Worm (Caenorhabditis elegans) whole organism, L2 larva: ENCODE results near the gene T27E4.7.

ENCODE experiments used
- R02D3.7 ChIP-seq: fragments of 150-350 bp; optimal IDR thresholded peaks from 2 replicates; lab custom pipeline; 2014; ENCODE audit warnings: missing biosample characterization, missing genetic modification characterization
- aly-2 ChIP-seq: fragments of 150-350 bp; optimal IDR thresholded peaks from 2 replicates; lab custom pipeline; 2014; ENCODE audit warnings: missing biosample characterization, missing genetic modification characterization
- ama-1 ChIP-seq: fragments of 150-350 bp; optimal IDR thresholded peaks from 2 replicates; lab custom pipeline; 2018; ENCODE audit warnings: inconsistent platforms
- gmeb-1 ChIP-seq: fragments of 150-350 bp; optimal IDR thresholded peaks from 2 replicates; lab custom pipeline; 2014; ENCODE audit warnings: missing biosample characterization, missing genetic modification characterization
- lin-11 ChIP-seq: fragments of 150-350 bp; sonication (generic microtip); optimal IDR thresholded peaks from 2 replicates; lab custom pipeline; 2014; ENCODE audit warnings: missing biosample characterization, missing genetic modification characterization, inconsistent platforms, mixed read lengths
- lsy-2 ChIP-seq, 2 experiments: fragments of 150-350 bp in 1 of 2; sonication (generic microtip) in 1 of 2; optimal IDR thresholded peaks; 2 replicates each; lab custom pipeline; 2014 to 2017; ENCODE audit warnings: missing biosample characterization in 2 of 2, missing genetic modification characterization in 2 of 2
- nhr-6 ChIP-seq: fragments of 150-350 bp; optimal IDR thresholded peaks from 2 replicates; lab custom pipeline; 2014; ENCODE audit warnings: missing biosample characterization, missing genetic modification characterization
- unc-39 ChIP-seq: fragments of 150-350 bp; optimal IDR thresholded peaks from 2 replicates; lab custom pipeline; 2014; ENCODE audit warnings: missing biosample characterization, missing genetic modification characterization
- zag-1 ChIP-seq: fragments of 150-350 bp; optimal IDR thresholded peaks from 2 replicates; lab custom pipeline; 2014; ENCODE audit warnings: missing biosample characterization, missing genetic modification characterization
- ztf-4 ChIP-seq: fragments of 150-350 bp; optimal IDR thresholded peaks from 2 replicates; lab custom pipeline; 2014; ENCODE audit warnings: missing biosample characterization, missing genetic modification characterization

- no peak for TF ChIP-seq ama-1
- TF ChIP-seq nhr-6 (tag; lab: Kevin White, UChicago), result no peak
- TF ChIP-seq gmeb-1 (tag; lab: Kevin White, UChicago), result no peak
- TF ChIP-seq ztf-4 (tag; lab: Kevin White, UChicago), result no peak
- no peak for TF ChIP-seq zag-1 (tag; lab: Kevin White, UChicago)
- TF ChIP-seq R02D3.7, result no peak
- no peak for TF ChIP-seq lsy-2 (tag; optimal IDR thresholded peaks at IDR 0.05; lab: Kevin White, UChicago)
- no peak for TF ChIP-seq aly-2 (tag; lab: Kevin White, UChicago)
- TF ChIP-seq lin-11 (tag; lab: Kevin White, UChicago), result no peak
- TF ChIP-seq unc-39 (tag; lab: Kevin White, UChicago), result no peak
Measured at ce11 chrV:9122004-9122403, 45.9 kb upstream of the T27E4.7 start, which contains the start of gene F21C10.13.
